Fruit fly (Drosophila melanogaster) whole organism, embryonic: ENCODE results near the gene CG10211.

Source experiments
- CG33557 ChIP-seq: fragments of 200-800 bp; sonication (Bioruptor generic); optimal IDR thresholded peaks from 2 replicates; lab custom pipeline; 2019; ENCODE audit warnings: missing biosample characterization, mild to moderate bottlenecking, missing genetic modification characterization, moderate library complexity
- CG6654 ChIP-seq: fragments of 200-800 bp; sonication (Bioruptor generic); optimal IDR thresholded peaks from 2 replicates; lab custom pipeline; 2017; ENCODE audit warnings: missing biosample characterization, mild to moderate bottlenecking, missing genetic modification characterization
- Kr ChIP-seq: fragments of 200-800 bp; sonication (Bioruptor generic); optimal IDR thresholded peaks from 2 replicates; lab custom pipeline; 2017; ENCODE audit warnings: missing biosample characterization, mild to moderate bottlenecking, missing genetic modification characterization
- Mrtf ChIP-seq: fragments of 200-800 bp; sonication (Bioruptor generic); IDR thresholded peaks from 3 replicates; pipeline ENCODE4 v1.3.6; 2022; ENCODE audit warnings: missing biosample characterization, missing genetic modification characterization
- lab ChIP-seq: fragments of 200-800 bp; sonication (Bioruptor generic); optimal IDR thresholded peaks from 3 replicates; lab custom pipeline; 2017; ENCODE audit warnings: missing biosample characterization, missing genetic modification characterization, mild to moderate bottlenecking, moderate library complexity, missing genetic modification reagents
- z ChIP-seq: fragments of 200-800 bp; sonication (Bioruptor generic); IDR thresholded peaks from 3 replicates; pipeline ENCODE4 v1.3.6; 2022; ENCODE audit warnings: missing biosample characterization, missing genetic modification characterization

DNA sequence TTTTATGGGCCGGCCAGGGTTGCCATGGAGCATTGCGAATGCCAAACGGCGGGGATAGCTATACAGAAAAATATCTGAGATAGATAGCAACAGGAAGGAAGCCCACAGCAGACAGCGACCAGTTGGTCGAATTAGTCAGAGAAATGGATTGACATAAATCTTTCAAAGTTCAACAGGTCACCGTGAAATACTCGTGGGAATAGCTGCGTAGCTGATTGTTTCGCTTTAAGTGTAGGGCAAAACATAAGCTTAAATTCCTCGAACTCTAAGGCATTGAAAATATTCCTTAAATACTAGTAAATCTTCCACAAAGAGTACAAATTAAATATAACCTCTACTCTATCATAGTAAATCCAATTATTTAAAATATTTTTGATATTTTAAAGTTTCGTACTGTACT is 17.4 kb upstream of the CG10211 start:
- TF ChIP-seq Mrtf (GFP tag; lab: Robert Waterston, UW) (no peak), z (GFP tag; lab: Robert Waterston, UW) (no peak), CG6654 (GFP tag; lab: Kevin White, UChicago) (no peak), Kr (GFP tag; lab: Kevin White, UChicago) (no peak), lab (GFP tag; lab: Kevin White, UChicago) (no peak), CG33557 (GFP tag; lab: Kevin White, UChicago) (no peak)
